Fruit fly (Drosophila melanogaster) whole organism, wandering third instar larva: Measurements from ENCODE around the gene Eig71Ea.

Experiments used
- Abd-B ChIP-seq: fragments of >200 bp; optimal IDR thresholded peaks from 2 replicates; lab custom pipeline; 2017; ENCODE audit warnings: missing biosample characterization, missing genetic modification characterization
- CG32264 ChIP-seq: fragments of 200-800 bp; sonication (Bioruptor generic); optimal IDR thresholded peaks from 2 replicates; lab custom pipeline; 2016; ENCODE audit warnings: missing biosample characterization, missing genetic modification characterization
- CG9705 ChIP-seq: fragments of 200-800 bp; sonication (Bioruptor generic); optimal IDR thresholded peaks from 2 replicates; lab custom pipeline; 2018; ENCODE audit warnings: missing biosample characterization, mild to moderate bottlenecking, missing genetic modification characterization
- Dfd ChIP-seq: fragments of >200 bp; optimal IDR thresholded peaks from 2 replicates; lab custom pipeline; 2017; ENCODE audit warnings: missing biosample characterization, missing genetic modification characterization
- Dif ChIP-seq: fragments of 200-275, 200-300 bp; sonication (Bioruptor generic); optimal IDR thresholded peaks from 2 replicates; lab custom pipeline; 2018; ENCODE audit warnings: missing biosample characterization, missing genetic modification characterization; ENCODE audit not compliant: partially characterized antibody
- GATAd ChIP-seq: sonication (Bioruptor generic); optimal IDR thresholded peaks from 2 replicates; lab custom pipeline; 2016; ENCODE audit warnings: missing biosample characterization, missing genetic modification characterization
- HLH106 ChIP-seq: fragments of 200-800 bp; optimal IDR thresholded peaks from 3 replicates; lab custom pipeline; 2019; ENCODE audit warnings: missing biosample characterization, mild to moderate bottlenecking, missing genetic modification characterization, moderate library complexity
- Hnf4 ChIP-seq: fragments of 200-800 bp; sonication (Bioruptor generic); optimal IDR thresholded peaks from 2 replicates; lab custom pipeline; 2016; ENCODE audit warnings: missing biosample characterization, mild to moderate bottlenecking, missing genetic modification characterization
- Hr78 ChIP-seq: fragments of >200 bp; optimal IDR thresholded peaks from 2 replicates; lab custom pipeline; 2017; ENCODE audit warnings: missing biosample characterization, missing genetic modification characterization
- Hr83 ChIP-seq: fragments of 200-300 bp; sonication (Bioruptor generic); optimal IDR thresholded peaks from 2 replicates; lab custom pipeline; 2016; ENCODE audit warnings: missing biosample characterization, mild to moderate bottlenecking, missing genetic modification characterization, moderate library complexity; ENCODE audit not compliant: poor library complexity, severe bottlenecking
- Jra ChIP-seq: sonication (Bioruptor generic); optimal IDR thresholded peaks from 2 replicates; lab custom pipeline; 2016; ENCODE audit warnings: missing biosample characterization, missing genetic modification characterization
- Myc ChIP-seq: fragments of >200 bp; optimal IDR thresholded peaks from 2 replicates; lab custom pipeline; 2017
- N ChIP-seq: fragments of >200 bp; optimal IDR thresholded peaks from 2 replicates; lab custom pipeline; 2018; ENCODE audit warnings: missing biosample characterization, missing external identifiers, missing genetic modification characterization
- OdsH ChIP-seq: fragments of 200-800 bp; sonication (Bioruptor generic); optimal IDR thresholded peaks from 2 replicates; lab custom pipeline; 2016; ENCODE audit warnings: missing biosample characterization, mild to moderate bottlenecking, missing genetic modification characterization
- Rel ChIP-seq, 2 experiments: fragments of 200-800 bp; sonication (Bioruptor generic) in 1 of 2; optimal IDR thresholded peaks; 2 replicates in 1 of 2; 3 replicates in 1 of 2; lab custom pipeline; 2016 to 2019; ENCODE audit warnings: mild to moderate bottlenecking in 2 of 2, missing biosample characterization in 2 of 2, missing genetic modification characterization in 2 of 2, moderate library complexity in 1 of 2
- Sp1 ChIP-seq: fragments of 200-800 bp; sonication (Bioruptor generic); optimal IDR thresholded peaks from 3 replicates; lab custom pipeline; 2019; ENCODE audit warnings: missing biosample characterization, mild to moderate bottlenecking, missing genetic modification characterization, moderate library complexity
- br ChIP-seq: fragments of 200-800 bp; sonication (Bioruptor generic); optimal IDR thresholded peaks from 2 replicates; lab custom pipeline; 2016; ENCODE audit warnings: missing biosample characterization, missing genetic modification characterization
- dl ChIP-seq, 2 experiments: fragments of 175-275, 200-275 bp in 1 of 2; fragments of 200-275 bp in 1 of 2; sonication (Bioruptor generic); optimal IDR thresholded peaks; lab custom pipeline; 2018; ENCODE audit warnings: mild to moderate bottlenecking in 2 of 2, missing biosample characterization in 2 of 2, missing genetic modification characterization in 2 of 2, moderate library complexity in 2 of 2; ENCODE audit not compliant: partially characterized antibody in 2 of 2, insufficient read depth in 1 of 2
- dsf ChIP-seq: sonication (Bioruptor generic); optimal IDR thresholded peaks from 2 replicates; lab custom pipeline; 2016; ENCODE audit warnings: missing biosample characterization, missing genetic modification characterization, borderline replicate concordance
- ey ChIP-seq: fragments of 200-800 bp; sonication (Bioruptor generic); optimal IDR thresholded peaks from 2 replicates; lab custom pipeline; 2016; ENCODE audit warnings: missing biosample characterization, missing genetic modification characterization
- foxo ChIP-seq, 2 experiments: fragments of 200-800 bp; sonication (Bioruptor generic); optimal IDR thresholded peaks; 2 replicates in 1 of 2; 3 replicates in 1 of 2; lab custom pipeline; 2016 to 2017; ENCODE audit warnings: missing biosample characterization in 2 of 2, missing genetic modification characterization in 2 of 2
- fru ChIP-seq: fragments of 200-800 bp; sonication (Bioruptor generic); optimal IDR thresholded peaks from 3 replicates; lab custom pipeline; 2016; ENCODE audit warnings: missing biosample characterization, mild to moderate bottlenecking, missing genetic modification characterization
- h ChIP-seq: fragments of 200-800 bp; sonication (Bioruptor generic); optimal IDR thresholded peaks from 3 replicates; lab custom pipeline; 2016; ENCODE audit warnings: missing biosample characterization, mild to moderate bottlenecking, missing genetic modification characterization
- jim ChIP-seq: fragments of 175-275, 200-325 bp; sonication (Bioruptor generic); optimal IDR thresholded peaks from 2 replicates; lab custom pipeline; 2016; ENCODE audit warnings: missing biosample characterization, mild to moderate bottlenecking, missing genetic modification characterization
- lola ChIP-seq: fragments of >200 bp; optimal IDR thresholded peaks from 2 replicates; lab custom pipeline; 2017; ENCODE audit warnings: missing biosample characterization, missing genetic modification characterization
- pan ChIP-seq: fragments of >200 bp; optimal IDR thresholded peaks from 2 replicates; lab custom pipeline; 2017
- psq ChIP-seq: fragments of 200-800 bp; sonication (Bioruptor generic); optimal IDR thresholded peaks from 3 replicates; lab custom pipeline; 2017; ENCODE audit warnings: missing biosample characterization, mild to moderate bottlenecking, missing genetic modification characterization, moderate library complexity
- rgr ChIP-seq: fragments of 200-800 bp; sonication (Bioruptor generic); optimal IDR thresholded peaks from 3 replicates; lab custom pipeline; 2016; ENCODE audit warnings: missing biosample characterization, mild to moderate bottlenecking, missing genetic modification characterization
- sage ChIP-seq: fragments of 200-800 bp; sonication (Bioruptor generic); optimal IDR thresholded peaks from 2 replicates; lab custom pipeline; 2016; ENCODE audit warnings: missing biosample characterization, mild to moderate bottlenecking, missing genetic modification characterization
- sv ChIP-seq: fragments of 200-800 bp; sonication (Bioruptor generic); optimal IDR thresholded peaks from 3 replicates; lab custom pipeline; 2016; ENCODE audit warnings: missing biosample characterization, missing genetic modification characterization
- usp ChIP-seq: fragments of >200 bp; optimal IDR thresholded peaks from 2 replicates; lab custom pipeline; 2017; ENCODE audit warnings: missing biosample characterization, missing genetic modification characterization
- woc ChIP-seq: sonication (Bioruptor generic); optimal IDR thresholded peaks from 2 replicates; lab custom pipeline; 2016; ENCODE audit warnings: missing biosample characterization, mild to moderate bottlenecking, missing genetic modification characterization

Gene Eig71Ea

DNA sequence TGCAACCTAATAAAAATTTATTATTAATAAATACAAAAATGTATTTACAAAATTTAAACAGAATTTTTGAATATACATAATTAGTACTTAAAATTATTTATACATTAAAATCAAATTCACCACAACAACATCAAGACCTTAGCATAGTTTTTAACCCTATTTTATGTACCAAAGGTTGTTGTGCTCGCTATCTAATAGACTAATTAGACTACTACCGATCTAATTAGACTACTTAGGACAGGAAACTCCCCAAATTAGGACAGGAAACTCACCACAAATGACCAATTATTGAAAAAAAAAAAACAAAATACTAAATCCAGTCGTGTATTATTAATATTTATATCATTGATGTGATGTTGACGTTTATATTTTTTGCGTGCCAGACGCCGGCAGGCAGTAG is 12.5 kb downstream of the Eig71Ea start:
- TF ChIP-seq sv (GFP tag; lab: Kevin White, UChicago) (no peak), CG9705 (GFP tag; lab: Kevin White, UChicago) (no peak), Hnf4 (GFP tag; lab: Kevin White, UChicago) (no peak), Hr83 (no peak), N (GFP tag; lab: Kevin White, UChicago) (no peak), Jra (no peak), Rel (GFP tag; optimal IDR thresholded peaks at IDR 0.05; lab: Kevin White, UChicago) (no peak), Rel (tag; optimal IDR thresholded peaks at IDR 0.05; lab: Kevin White, UChicago) (no peak), Abd-B (GFP tag; lab: Kevin White, UChicago) (no peak), br (GFP tag; lab: Kevin White, UChicago) (no peak), HLH106 (tag; lab: Kevin White, UChicago) (no peak), psq (GFP tag; lab: Kevin White, UChicago) (no peak), pan (lab: Kevin White, UChicago) (no peak), Dfd (GFP tag; lab: Kevin White, UChicago) (no peak), CG32264 (GFP tag; lab: Kevin White, UChicago) (no peak)

DNA sequence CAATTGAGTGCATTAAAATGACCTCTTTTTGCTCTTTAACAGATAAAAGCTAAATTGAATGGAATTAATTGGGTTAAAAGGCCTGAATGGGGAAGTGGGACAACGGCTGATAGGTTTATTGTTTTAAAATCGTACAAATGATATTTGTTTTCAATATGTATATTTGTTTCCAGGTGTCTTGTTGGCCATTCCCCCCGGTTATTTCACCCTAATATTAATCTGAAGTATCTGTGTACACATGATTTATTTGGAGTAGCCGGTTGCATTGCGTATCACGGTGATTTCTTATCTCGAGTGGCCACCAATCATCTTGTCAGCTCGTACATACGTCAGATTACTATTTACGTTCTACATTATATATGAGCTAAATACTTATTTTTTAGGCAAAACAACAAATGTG is 13.1 kb downstream of the Eig71Ea start:
- peak; percentile 26 for TF ChIP-seq h (GFP tag; lab: Kevin White, UChicago)
- no peak for TF ChIP-seq Hr78 (GFP tag; lab: Kevin White, UChicago)

DNA sequence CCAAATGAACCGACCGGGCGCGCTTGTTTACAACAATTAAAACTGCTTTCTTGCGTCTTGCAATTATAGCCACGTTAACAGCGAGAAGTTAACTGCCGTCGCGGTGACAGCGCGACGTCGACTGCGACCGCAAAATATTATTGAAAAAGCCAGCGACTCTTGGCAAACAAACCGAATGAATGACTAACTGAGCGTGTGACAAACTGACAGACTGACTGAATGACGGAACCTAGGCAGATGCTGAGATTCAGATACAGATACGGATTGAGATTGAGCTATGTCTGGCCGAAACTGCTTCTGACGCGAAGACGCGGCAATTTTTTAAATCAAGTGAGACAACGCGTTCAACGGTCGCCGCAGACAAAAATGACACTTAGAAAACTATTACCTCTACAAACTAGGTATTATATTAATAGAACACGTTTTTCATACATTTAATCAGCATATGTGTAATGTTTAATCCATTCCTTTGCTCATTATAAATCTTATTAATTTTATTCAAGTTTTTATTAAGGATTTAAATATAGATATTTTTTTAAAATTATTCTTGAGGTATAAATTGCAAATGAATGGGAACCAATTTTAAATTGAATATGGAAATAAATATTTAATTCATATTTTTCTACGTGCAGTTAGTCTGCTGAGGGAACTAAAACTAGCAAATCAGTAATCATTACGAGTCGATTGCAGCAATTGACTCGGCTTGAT is 14.9 kb downstream of the Eig71Ea start:
- no peak for TF ChIP-seq Sp1
- no peak for TF ChIP-seq Abd-B (GFP tag; lab: Kevin White, UChicago)
- no peak for TF ChIP-seq CG32264 (GFP tag; lab: Kevin White, UChicago)
- no peak for TF ChIP-seq HLH106 (tag; lab: Kevin White, UChicago)
- no peak for TF ChIP-seq psq (GFP tag; lab: Kevin White, UChicago)
- TF ChIP-seq h (GFP tag; lab: Kevin White, UChicago), result no peak
- TF ChIP-seq CG9705 (GFP tag; lab: Kevin White, UChicago), result no peak
- TF ChIP-seq lola (GFP tag; lab: Kevin White, UChicago), result no peak
- TF ChIP-seq fru (GFP tag; lab: Kevin White, UChicago), result no peak
- no peak for TF ChIP-seq ey
- TF ChIP-seq sage, result no peak
- TF ChIP-seq Jra, result no peak
- no peak for TF ChIP-seq Myc (lab: Kevin White, UChicago)
- TF ChIP-seq Rel (GFP tag; optimal IDR thresholded peaks at IDR 0.05; lab: Kevin White, UChicago), result no peak
- TF ChIP-seq Rel (tag; optimal IDR thresholded peaks at IDR 0.05; lab: Kevin White, UChicago), result no peak

DNA sequence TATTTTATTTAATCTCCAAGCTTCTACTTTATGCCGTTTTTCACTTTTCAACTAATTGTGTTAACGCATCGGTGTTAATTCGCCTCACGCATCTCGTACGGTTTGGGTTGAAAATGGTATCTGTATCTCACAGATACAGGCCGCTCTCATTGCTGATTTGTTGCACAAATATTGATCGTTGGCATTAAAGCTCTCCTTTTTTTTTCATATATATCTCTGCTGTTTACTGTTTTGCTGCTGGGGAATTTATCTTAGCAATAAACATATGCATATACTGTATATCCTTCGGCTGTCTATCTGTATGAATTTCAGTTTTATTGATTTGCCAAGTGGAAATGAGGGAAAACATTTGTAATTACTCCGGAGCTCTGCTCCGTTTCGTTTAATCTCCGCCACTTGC is 16.8 kb downstream of the Eig71Ea start:
- TF ChIP-seq rgr (GFP tag; lab: Kevin White, UChicago) (peak; percentile 14), GATAd (no peak), Hnf4 (GFP tag; lab: Kevin White, UChicago) (no peak), br (GFP tag; lab: Kevin White, UChicago) (peak; percentile 32), dsf (GFP tag; lab: Kevin White, UChicago) (no peak), usp (no peak), Sp1 (peak; percentile 13), OdsH (GFP tag; lab: Kevin White, UChicago) (no peak), foxo (GFP tag; optimal IDR thresholded peaks at IDR 0.05; lab: Kevin White, UChicago) (no peak), dl (GFP tag; optimal IDR thresholded peaks at IDR 0.05; lab: Kevin White, UChicago; ENCODE audit: insufficient read depth in 1 of 2, partially characterized antibody in 2 of 2) (no peak), jim (GFP tag; lab: Kevin White, UChicago) (no peak), woc (GFP tag; lab: Kevin White, UChicago) (no peak), sv (GFP tag; lab: Kevin White, UChicago) (no peak), Dfd (GFP tag; lab: Kevin White, UChicago) (no peak)

DNA sequence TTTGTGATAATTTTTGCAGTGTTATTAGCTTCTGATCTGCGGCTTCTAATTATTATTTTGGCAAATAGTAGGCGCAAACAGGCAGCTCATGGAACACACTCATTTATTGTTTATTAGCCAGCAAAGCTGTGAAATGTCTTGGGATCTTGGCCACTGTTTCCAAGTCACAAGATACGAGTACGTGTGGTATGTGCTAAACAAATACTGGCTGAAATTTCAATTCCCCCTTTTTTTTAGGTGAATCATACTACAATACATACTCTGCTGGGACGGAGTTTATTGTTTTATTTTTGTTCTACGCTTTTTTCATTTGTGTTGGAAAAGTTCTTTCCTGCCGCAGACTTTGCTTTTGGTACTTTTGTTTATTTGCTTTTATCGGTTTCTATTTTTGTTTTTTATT is 18.4 kb downstream of the Eig71Ea start:
- TF ChIP-seq Dif (GFP tag; lab: Kevin White, UChicago), result no peak
- no peak for TF ChIP-seq Rel (GFP tag; optimal IDR thresholded peaks at IDR 0.05; lab: Kevin White, UChicago)
- peak; percentile 33 for TF ChIP-seq Rel (tag; optimal IDR thresholded peaks at IDR 0.05; lab: Kevin White, UChicago)
